Worm (Caenorhabditis elegans) whole organism, young adult: ENCODE measurements around the gene C54E4.12.

ENCODE experiments used
- K11D2.4 ChIP-seq: fragments of 200-800 bp; sonication (Bioruptor generic); IDR thresholded peaks from 2 replicates; pipeline ENCODE4 v1.3.6; 2022; ENCODE audit warnings: missing genetic modification reagents, missing genetic modification characterization, missing compliant biosample characterization
- ccch-3 ChIP-seq: fragments of 200-800 bp; sonication (Bioruptor generic); optimal IDR thresholded peaks from 2 replicates; lab custom pipeline; 2018; ENCODE audit warnings: mild to moderate bottlenecking, missing genetic modification characterization, missing compliant biosample characterization
- lsy-27 ChIP-seq: sonication (generic microtip); optimal IDR thresholded peaks from 2 replicates; lab custom pipeline; 2017; ENCODE audit warnings: missing genetic modification characterization, mild to moderate bottlenecking, missing compliant biosample characterization, antibody characterized with exemption, missing genotype, borderline replicate concordance; ENCODE audit not compliant: insufficient read depth
- nhr-179 ChIP-seq: sonication (generic microtip); optimal IDR thresholded peaks from 2 replicates; lab custom pipeline; 2016; ENCODE audit warnings: mild to moderate bottlenecking, missing genetic modification characterization, missing compliant biosample characterization
- unc-62 ChIP-seq: fragments of 150-350 bp; optimal IDR thresholded peaks from 2 replicates; lab custom pipeline; 2014; ENCODE audit warnings: missing biosample characterization, missing genetic modification reagents, missing genetic modification characterization

DNA sequence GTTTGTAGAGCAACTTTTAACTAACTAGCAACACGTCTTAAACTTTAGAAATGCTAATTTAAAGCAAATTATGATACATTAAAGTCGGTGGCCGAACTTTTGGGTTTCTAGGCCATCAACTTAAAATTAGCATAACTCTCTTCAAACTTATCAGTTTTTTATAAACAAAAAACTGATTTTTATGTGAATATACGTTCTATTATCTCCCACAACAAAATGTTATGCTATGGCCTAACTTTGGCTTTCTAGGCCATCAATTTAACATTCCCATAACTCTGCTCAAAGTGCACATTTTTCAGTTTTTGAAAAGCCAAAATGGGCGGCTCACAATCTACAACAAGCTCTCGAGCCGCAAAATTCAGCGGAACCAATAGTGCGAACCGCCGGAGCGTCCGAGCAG lies 34.8 kb upstream of the C54E4.12 start, which contains the start of gene C54E4.1:
- no peak for TF ChIP-seq unc-62
- TF ChIP-seq nhr-179 (tag; lab: Kevin White, UChicago) = no peak
- TF ChIP-seq ccch-3 (GFP tag; lab: Kevin White, UChicago) = no peak
- no peak for TF ChIP-seq lsy-27 (tag; lab: Kevin White, UChicago)
- TF ChIP-seq K11D2.4 (GFP tag; lab: Robert Waterston, UW) = no peak
